Worm (Caenorhabditis elegans) whole organism, dauer: ENCODE data around the gene Y48A6C.8.
"Not testable (repeated sequence)": the region's sequence is repeated elsewhere in the genome, so short reads cannot be mapped to it uniquely, and the experiment has no call there.

Experiments used
- unc-62 ChIP-seq: sonication (generic microtip); optimal IDR thresholded peaks from 2 replicates; lab custom pipeline; 2017; ENCODE audit warnings: missing biosample characterization, missing genetic modification reagents, missing genetic modification characterization

Gene Y48A6C.8

DNA sequence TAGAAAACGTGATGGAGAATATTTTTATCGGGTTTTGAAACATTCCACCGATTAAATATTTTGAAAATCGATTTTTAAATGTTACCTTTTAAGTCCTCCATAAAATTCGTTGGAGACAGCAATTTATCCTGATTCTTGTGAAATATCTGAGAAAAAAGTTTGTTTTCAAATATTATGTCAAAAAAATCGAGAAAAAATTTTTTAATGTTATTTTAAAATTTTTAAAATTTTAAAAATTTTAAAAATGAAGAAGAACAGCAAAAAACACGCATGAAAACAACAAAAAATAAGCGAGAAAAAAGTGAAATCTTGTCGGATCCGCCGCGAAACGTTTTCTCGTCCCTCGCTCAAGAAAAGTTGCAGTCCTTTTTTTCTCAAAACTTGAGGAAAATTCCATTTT lies at the start of gene Y48A6C.8:
Y48A6C.8 (minus strand) TSS at position 101 of the 400 bp plus-strand sequence.
- no peak for TF ChIP-seq unc-62 (GFP tag; lab: Kevin White, UChicago)

DNA sequence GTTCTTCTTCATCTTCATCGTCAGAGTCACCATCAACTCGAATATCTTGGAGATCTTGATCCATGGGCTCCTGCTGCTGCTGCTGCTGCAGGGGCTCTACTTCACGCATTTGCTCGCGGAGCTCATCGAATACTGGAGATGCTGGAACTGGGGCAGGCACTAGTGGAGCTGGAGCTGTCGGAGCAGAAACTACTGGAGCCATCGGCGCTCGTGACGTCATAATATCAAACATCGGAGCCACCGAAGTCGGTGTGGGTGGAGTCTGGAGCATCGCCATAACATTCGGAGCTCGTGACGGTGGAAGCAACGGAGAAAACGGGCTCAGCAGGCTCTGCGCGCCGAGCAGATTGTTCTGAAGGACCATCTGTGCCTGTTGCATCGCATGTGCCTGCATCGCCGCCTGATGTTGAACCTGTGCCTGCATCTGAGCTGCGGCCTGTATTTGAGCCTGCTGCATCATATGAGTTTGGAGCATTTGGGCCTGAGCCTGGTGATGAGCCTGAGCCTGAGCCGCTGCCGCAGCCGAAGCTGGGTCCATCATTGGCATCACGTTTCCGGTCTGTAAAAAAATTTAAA lies 48.3 kb upstream of the Y48A6C.8 start:
- TF ChIP-seq unc-62 (GFP tag; lab: Kevin White, UChicago): no peak

DNA sequence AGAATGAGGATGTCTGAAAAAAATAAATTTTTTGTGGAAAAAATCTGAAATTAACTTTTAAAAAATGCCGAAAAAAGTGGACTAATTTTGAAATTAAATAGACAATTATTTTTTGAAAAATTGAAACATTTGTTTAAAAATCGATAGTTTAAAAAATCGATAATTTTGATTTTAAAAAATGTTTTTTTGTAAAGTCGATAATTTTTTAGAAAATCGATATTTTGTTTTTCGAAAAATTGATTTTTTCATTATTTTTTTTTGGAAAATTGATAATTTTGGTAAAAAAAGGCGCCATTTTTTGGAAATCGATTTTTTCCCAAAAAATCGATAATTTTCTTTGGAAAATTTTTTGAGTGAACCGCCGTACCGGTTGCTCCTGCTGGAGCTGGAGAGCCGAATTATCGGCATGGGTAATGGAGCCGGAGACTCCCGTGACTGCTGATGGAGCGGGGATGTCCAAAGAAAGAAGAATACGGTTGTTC lies 44.8 kb upstream of the Y48A6C.8 start:
- TF ChIP-seq unc-62 (GFP tag; lab: Kevin White, UChicago): no peak

DNA sequence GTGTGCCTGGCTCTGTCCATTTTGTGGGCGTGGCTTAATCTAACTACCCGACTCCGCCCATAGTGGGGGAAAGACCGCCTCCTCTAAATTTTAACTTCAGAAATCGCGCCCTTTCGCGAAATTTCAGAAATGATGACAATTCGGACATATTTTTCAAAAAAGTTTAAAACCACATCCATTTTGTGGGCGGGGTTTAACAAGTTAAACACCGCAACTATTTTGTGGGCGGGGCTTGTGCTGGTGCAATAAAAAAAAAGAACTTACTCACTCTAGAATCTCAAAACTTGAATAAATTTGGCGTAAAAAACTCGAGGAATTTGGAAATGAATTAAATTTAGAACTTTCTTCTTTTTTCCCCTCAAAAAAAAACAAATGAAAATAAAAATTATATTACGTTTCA lies 43.1 kb upstream of the Y48A6C.8 start:
- TF ChIP-seq unc-62 (GFP tag; lab: Kevin White, UChicago): no peak

DNA sequence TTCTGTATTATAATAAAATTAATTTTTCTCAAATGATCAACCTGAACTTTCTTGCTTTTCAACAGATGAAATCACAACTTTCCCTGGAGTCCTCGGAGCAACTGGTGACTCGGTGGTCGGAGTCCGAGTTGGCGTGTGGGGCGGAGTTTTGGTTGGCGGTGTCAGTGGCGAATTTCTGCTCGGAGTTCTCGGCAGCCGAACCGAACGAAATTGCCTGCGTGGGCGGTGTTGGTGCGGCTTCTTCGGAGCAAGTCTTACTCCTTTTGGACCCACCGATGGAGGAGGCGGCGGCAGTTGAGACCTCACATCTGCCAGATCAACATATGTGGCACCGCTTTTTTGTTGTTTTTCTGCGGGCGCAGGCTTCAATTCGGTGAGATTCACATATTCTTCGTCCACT lies 42.3 kb upstream of the Y48A6C.8 start:
- no peak for TF ChIP-seq unc-62 (GFP tag; lab: Kevin White, UChicago)

DNA sequence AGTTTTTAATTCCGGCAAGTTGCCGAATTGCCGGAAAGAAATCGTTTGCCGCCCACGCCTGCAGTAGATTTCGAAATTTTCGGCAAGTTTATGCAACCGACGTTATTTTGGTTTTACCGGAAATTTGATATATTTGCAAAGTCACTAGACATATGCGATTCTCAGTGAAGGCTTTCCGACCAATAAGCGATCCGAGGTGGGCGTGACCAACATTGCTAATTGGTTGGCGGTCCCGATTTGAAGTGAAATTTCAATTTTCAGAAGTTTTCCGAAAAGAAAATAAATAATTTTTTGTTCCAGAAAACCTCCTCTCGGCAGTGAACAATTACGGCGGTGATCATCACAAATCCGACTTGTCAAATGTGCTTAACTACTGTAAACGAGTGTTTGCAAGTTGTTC lies 30.5 kb upstream of the Y48A6C.8 start:
- TF ChIP-seq unc-62 (GFP tag; lab: Kevin White, UChicago): no peak

DNA sequence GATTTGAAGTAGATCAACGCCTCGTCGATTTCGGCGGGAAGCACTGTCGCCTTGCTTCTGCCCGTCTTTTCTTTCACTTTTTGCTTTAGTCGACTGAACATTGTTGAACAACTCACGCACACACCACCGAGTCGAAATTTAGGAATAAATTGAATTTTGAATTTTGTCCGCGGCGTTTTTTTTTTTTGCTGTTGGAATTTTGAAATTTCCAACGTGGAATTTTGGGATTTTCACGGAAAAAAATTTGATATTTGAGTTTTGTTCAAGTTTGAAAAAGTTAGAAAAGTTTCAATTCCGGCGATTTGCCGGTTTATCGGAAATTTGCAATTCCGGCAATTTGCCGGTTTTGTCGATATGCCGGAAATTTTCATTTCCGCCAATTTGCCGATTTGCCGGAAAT lies 29.7 kb upstream of the Y48A6C.8 start, which contains the start of gene Y47D3A.31:
Y47D3A.31 (minus strand) TSS at position 101 of the 400 bp plus-strand sequence.
- no peak for TF ChIP-seq unc-62 (GFP tag; lab: Kevin White, UChicago)

DNA sequence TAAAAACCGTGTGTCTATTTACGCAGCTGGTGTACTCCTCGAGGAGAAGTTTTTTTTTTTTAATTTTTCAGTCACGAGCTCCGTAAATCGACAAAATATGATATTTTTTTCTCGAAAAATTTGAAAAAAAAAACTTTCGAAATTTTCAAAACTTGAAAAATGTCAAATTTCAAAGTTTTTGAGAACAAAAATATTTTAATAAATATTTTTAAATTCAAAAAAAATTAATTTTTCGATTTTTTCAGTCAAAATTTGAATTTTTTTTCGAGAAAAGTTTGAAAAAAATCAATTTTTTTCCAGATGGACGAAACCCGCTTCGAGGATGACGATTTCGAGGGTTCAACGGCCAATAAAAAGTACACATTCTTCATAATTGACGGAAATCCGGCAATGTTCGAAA lies 27.1 kb upstream of the Y48A6C.8 start, which contains the start of gene cku-70:
cku-70 (plus strand) TSS at position 301 of the 400 bp plus-strand sequence.
- TF ChIP-seq unc-62 (GFP tag; lab: Kevin White, UChicago): no peak

DNA sequence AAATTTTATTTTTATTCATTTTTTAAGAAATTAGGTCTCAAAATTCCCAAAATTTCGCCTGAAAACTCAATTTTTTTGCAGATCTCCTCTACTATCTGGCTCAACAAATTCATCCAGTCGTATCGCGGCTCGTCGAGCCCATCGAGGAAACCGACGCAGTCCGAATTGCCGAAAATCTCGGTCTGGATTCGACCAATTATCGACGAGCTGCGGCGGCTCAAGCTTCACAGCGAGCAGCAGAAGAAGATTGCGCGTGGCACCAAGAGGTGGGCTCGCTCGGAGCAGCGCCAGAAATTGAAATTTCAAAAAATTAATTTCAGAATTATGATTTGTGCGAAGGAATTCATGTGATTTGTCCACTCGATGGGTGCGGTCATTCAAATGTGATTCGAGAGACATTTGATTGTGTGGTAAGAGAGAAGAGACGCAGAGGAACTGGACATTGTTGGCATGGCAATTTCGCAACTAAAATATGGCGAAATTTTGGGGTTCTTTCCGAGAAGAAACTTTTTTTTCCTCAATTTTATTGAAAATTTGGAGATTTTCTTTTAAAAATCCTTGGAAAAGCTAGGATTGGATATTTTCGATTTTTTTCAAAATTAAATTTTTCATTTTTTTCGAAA lies 21.9 kb upstream of the Y48A6C.8 start:
- TF ChIP-seq unc-62 (GFP tag; lab: Kevin White, UChicago): no peak

DNA sequence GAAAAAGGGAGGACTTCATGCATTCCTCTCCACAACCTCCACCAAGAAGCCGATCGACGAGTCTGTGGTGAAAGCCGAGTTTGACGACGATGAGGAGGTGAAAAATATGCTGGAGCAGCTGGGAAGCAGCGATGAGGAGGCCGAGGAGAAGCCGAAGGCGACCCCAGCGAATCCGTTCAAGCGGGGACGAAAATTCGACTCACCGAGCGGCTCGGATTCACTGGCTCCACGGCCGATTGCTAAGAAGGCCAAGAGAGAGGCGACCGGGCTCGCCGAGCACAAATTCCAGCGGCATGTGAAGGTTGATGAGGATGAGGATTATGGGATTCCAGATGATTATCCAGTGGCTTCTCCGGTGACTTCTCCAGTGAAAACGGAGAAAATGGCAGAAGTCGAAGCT lies 15.5 kb upstream of the Y48A6C.8 start:
- TF ChIP-seq unc-62 (GFP tag; lab: Kevin White, UChicago): no peak

DNA sequence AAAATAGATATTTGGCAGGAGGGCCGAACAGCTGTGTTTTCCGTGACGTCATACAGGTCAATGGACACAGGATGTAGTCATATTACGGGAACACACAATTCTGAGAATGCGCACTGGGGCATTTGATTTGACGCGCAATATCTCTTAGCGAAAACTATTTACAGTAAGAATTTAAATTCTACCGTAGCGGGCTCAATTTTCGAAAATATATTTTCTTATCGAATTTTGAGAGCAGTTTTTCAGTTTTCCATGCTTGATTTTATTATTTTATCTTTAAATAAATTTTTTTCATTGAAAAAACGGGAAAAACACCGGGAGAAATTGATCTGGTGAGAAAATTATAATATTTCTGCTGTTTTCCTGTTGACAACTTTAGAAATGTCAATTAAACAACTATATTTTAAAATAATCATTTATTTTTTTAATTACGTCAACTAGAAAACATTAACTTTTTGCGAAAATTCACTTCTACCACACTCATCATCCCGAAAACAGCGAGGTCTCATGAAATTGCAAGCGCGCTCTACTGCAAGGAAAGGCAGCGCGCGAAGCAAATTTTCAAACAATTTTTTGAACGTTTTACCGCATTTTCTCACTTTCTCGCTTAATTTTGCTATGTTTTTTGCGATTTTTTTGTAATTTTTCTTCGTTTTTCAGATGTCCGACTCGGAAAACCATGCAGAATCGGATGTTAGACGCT lies 14.5 kb upstream of the Y48A6C.8 start, which contains the start of the genes Y47D3A.1 and pola-1:
Y47D3A.1 (minus strand) TSS at position 51 of the 700 bp plus-strand sequence.
pola-1 (plus strand) TSS at position 658 of the 700 bp plus-strand sequence.
- TF ChIP-seq unc-62 (GFP tag; lab: Kevin White, UChicago): no peak

DNA sequence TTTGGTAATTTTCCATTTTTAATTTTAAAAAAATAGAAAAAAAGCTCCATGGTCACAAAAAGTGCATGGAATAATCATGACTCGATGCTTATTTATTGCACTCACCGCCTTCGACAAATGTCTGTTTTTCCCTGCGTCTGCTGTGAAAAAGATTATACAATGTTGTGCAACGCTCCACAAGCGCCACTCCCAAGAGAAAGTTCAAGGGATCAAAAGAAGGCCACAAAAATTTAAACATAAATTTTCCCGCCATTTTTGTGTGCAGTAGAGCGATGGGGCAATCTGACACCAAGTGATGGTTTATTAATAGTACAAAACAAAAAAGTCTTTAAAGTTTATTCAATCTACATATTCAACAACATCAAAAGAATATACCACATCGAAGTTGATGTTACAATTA lies 11.5 kb upstream of the Y48A6C.8 start, which contains the start of gene fbxa-128:
fbxa-128 (minus strand) TSS at position 192 of the 400 bp plus-strand sequence.
- TF ChIP-seq unc-62 (GFP tag; lab: Kevin White, UChicago): no peak

DNA sequence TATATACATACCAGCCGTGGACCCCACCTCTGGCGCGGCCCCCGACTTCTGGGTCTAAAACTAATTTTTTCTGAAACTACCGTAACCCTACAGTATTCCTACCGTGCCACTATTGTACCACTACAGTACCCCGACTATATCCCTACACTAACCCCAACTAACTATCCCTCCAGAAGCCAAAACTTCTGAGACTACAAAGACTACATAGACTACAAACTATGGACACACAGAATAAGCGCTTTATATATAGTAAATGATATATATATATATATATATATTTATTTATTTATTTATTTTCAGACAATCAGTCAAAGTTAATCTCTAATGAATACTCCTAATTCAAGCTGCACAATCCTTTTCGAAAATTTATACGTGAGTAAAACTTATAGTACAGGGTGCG lies 4.0 kb upstream of the Y48A6C.8 start, which contains the start of gene pha-1:
pha-1 (plus strand) TSS at position 301 of the 400 bp plus-strand sequence.
- TF ChIP-seq unc-62 (GFP tag; lab: Kevin White, UChicago): not testable (repeated sequence)

DNA sequence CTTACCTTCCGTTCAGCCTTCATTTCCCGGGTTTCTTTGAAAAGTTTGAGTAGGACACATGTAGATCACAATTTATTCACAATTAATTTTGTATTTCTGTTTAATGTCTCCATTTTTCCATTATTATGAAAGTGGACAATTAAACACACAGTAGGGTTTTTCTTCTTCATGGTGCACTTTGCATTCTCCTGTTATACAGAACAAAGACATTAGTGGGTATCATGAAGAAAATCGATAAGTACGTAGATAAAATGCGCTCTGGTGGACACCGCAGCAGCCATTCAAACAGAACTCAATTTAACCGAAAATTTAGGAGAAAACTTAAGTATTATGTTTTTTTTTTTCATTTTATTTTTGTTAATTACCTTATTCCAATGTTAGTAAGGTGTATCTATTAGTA lies 1.9 kb upstream of the Y48A6C.8 start:
- TF ChIP-seq unc-62 (GFP tag; lab: Kevin White, UChicago): no peak

DNA sequence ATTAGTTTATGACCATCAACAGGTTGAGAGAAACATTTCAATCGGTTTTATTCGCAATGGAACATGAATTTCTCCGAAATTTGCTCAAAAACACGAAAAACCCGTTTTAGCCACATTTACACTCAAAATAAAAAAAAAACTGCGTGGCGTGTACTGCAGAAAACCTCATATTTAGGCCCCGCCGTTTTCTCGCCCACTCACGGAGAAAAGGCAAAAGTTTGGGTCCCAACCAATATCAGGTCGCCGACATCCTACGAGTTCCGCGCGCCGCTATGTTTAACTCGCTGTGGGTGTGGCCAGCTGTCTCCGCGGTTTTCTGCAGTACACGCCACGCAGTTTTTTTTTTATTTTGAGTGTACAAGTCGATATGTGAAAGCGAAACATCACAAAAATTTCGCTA lies 3.6 kb downstream of the Y48A6C.8 start:
- TF ChIP-seq unc-62 (GFP tag; lab: Kevin White, UChicago): no peak
